Fruit fly (Drosophila melanogaster) whole organism, embryonic: ENCODE measurements around the gene APC4.
A peak's percentile ranks its signal among the peaks of the same experiment; 100 is the strongest.

Experiments used
- Asciz ChIP-seq: fragments of 200-800 bp; sonication (Bioruptor generic); optimal IDR thresholded peaks from 2 replicates; lab custom pipeline; 2017; ENCODE audit warnings: missing biosample characterization, mild to moderate bottlenecking, missing genetic modification characterization, missing genetic modification reagents
- Atf-2 ChIP-seq: fragments of 200-800 bp; sonication (Bioruptor generic); optimal IDR thresholded peaks from 2 replicates; lab custom pipeline; 2016; ENCODE audit warnings: missing biosample characterization, missing genetic modification characterization
- Bdp1 ChIP-seq: fragments of 200-800 bp; sonication (Bioruptor generic); optimal IDR thresholded peaks from 3 replicates; lab custom pipeline; 2016; ENCODE audit warnings: missing biosample characterization, missing genetic modification characterization
- CG10654 ChIP-seq: fragments of 200-800 bp; sonication (Bioruptor generic); optimal IDR thresholded peaks from 2 replicates; lab custom pipeline; 2016; ENCODE audit warnings: missing biosample characterization, missing genetic modification characterization
- CG10979 ChIP-seq: fragments of 200-800 bp; sonication (Bioruptor generic); optimal IDR thresholded peaks from 2 replicates; lab custom pipeline; 2018; ENCODE audit warnings: missing biosample characterization, mild to moderate bottlenecking, missing genetic modification characterization, moderate library complexity
- CG11085 ChIP-seq: fragments of 200-800 bp; sonication (Bioruptor generic); IDR thresholded peaks from 2 replicates; pipeline ENCODE4 v1.3.6; 2022; ENCODE audit warnings: missing biosample characterization, missing genetic modification characterization
- CG11456 ChIP-seq: fragments of 200-800 bp; sonication (Bioruptor generic); IDR thresholded peaks from 3 replicates; pipeline ENCODE4 v1.3.6; 2022; ENCODE audit warnings: missing biosample characterization, missing genetic modification characterization
- CG1233 ChIP-seq: fragments of 200-800 bp; sonication (Bioruptor generic); optimal IDR thresholded peaks from 4 replicates; lab custom pipeline; 2018; ENCODE audit warnings: missing biosample characterization, mild to moderate bottlenecking, missing genetic modification characterization
- CG12659 ChIP-seq: fragments of 200-800 bp; sonication (Bioruptor generic); optimal IDR thresholded peaks from 3 replicates; lab custom pipeline; 2017; ENCODE audit warnings: mild to moderate bottlenecking, missing biosample characterization, missing genetic modification reagents, missing genetic modification characterization
- CG2712 ChIP-seq: fragments of 200-800 bp; optimal IDR thresholded peaks from 3 replicates; lab custom pipeline; 2019; ENCODE audit warnings: missing biosample characterization, mild to moderate bottlenecking, missing genetic modification characterization, moderate library complexity
- CG30403 ChIP-seq: fragments of 200-800 bp; sonication (Bioruptor generic); optimal IDR thresholded peaks from 3 replicates; lab custom pipeline; 2016; ENCODE audit warnings: missing biosample characterization, missing genetic modification characterization
- CG31365 ChIP-seq: fragments of 200-800 bp; sonication (Bioruptor generic); optimal IDR thresholded peaks from 2 replicates; lab custom pipeline; 2018; ENCODE audit warnings: missing biosample characterization, mild to moderate bottlenecking, missing genetic modification characterization
- CG32532 ChIP-seq: fragments of 200-800 bp; sonication (Bioruptor generic); IDR thresholded peaks from 2 replicates; pipeline ENCODE4 v1.3.6; 2022; ENCODE audit warnings: missing biosample characterization, missing genetic modification characterization
- CG34224 ChIP-seq: fragments of 200-800 bp; sonication (Bioruptor generic); IDR thresholded peaks from 3 replicates; pipeline ENCODE4 v1.3.6; 2022; ENCODE audit warnings: missing biosample characterization, missing genetic modification characterization; ENCODE audit not compliant: partially characterized antibody
- CG4328 ChIP-seq: fragments of 200-800 bp; sonication (Bioruptor generic); optimal IDR thresholded peaks from 3 replicates; lab custom pipeline; 2017; ENCODE audit warnings: missing biosample characterization, missing genetic modification reagents, missing genetic modification characterization
- CG4424 ChIP-seq: fragments of 200-800 bp; sonication (Bioruptor generic); optimal IDR thresholded peaks from 3 replicates; lab custom pipeline; 2016; ENCODE audit warnings: missing biosample characterization, missing genetic modification characterization
- CG4820 ChIP-seq: fragments of 200-800 bp; sonication (Bioruptor generic); optimal IDR thresholded peaks from 3 replicates; lab custom pipeline; 2016; ENCODE audit warnings: missing biosample characterization, missing genetic modification characterization
- CG6254 ChIP-seq: fragments of 200-800 bp; sonication (Bioruptor generic); optimal IDR thresholded peaks from 3 replicates; lab custom pipeline; 2017; ENCODE audit warnings: mild to moderate bottlenecking, missing biosample characterization, missing genetic modification reagents, missing genetic modification characterization
- CG6791 ChIP-seq: fragments of 200-800 bp; sonication (Bioruptor generic); IDR thresholded peaks from 3 replicates; pipeline ENCODE4 v1.3.6; 2022; ENCODE audit warnings: missing biosample characterization, missing genetic modification characterization; ENCODE audit not compliant: partially characterized antibody
- CG9876 ChIP-seq: fragments of 200-800 bp; sonication (Bioruptor generic); optimal IDR thresholded peaks from 2 replicates; lab custom pipeline; 2016; ENCODE audit warnings: missing biosample characterization, missing genetic modification characterization
- Dbx ChIP-seq: fragments of 200-800 bp; sonication (Bioruptor generic); IDR thresholded peaks from 3 replicates; pipeline ENCODE4 v1.3.6; 2022; ENCODE audit warnings: missing biosample characterization, missing genetic modification characterization
- Dip3 ChIP-seq: fragments of 200-800 bp; sonication (Bioruptor generic); optimal IDR thresholded peaks from 3 replicates; lab custom pipeline; 2016; ENCODE audit warnings: missing biosample characterization, missing genetic modification characterization
- Dll ChIP-seq: fragments of 200-800 bp; sonication (Bioruptor generic); IDR thresholded peaks from 4 replicates; pipeline ENCODE4 v1.3.6; 2022; ENCODE audit warnings: missing biosample characterization, missing genetic modification characterization; ENCODE audit not compliant: partially characterized antibody
- Ets97D ChIP-seq: fragments of 200-800 bp; sonication (Bioruptor generic); optimal IDR thresholded peaks from 3 replicates; lab custom pipeline; 2016; ENCODE audit warnings: missing biosample characterization, missing genetic modification characterization
- GATAe ChIP-seq: fragments of 200-800 bp; sonication (Bioruptor generic); conservative IDR thresholded peaks from 2 replicates; pipeline ENCODE4 v1.3.6; 2022; ENCODE audit warnings: missing biosample characterization, missing genetic modification characterization
- HLHmδ ChIP-seq: fragments of 200-800 bp; sonication (Bioruptor generic); optimal IDR thresholded peaks from 2 replicates; lab custom pipeline; 2018; ENCODE audit warnings: missing biosample characterization, mild to moderate bottlenecking, missing genetic modification characterization, moderate library complexity
- HmgD ChIP-seq: fragments of 200-800 bp; sonication (Bioruptor generic); optimal IDR thresholded peaks from 3 replicates; lab custom pipeline; 2016; ENCODE audit warnings: missing biosample characterization, missing genetic modification characterization
- HmgZ ChIP-seq: fragments of 200-800 bp; sonication (Bioruptor generic); optimal IDR thresholded peaks from 2 replicates; lab custom pipeline; 2018; ENCODE audit warnings: missing biosample characterization, mild to moderate bottlenecking, missing genetic modification characterization
- Hmr ChIP-seq: fragments of 200-800 bp; sonication (Bioruptor generic); optimal IDR thresholded peaks from 3 replicates; lab custom pipeline; 2017; ENCODE audit warnings: mild to moderate bottlenecking, missing biosample characterization, missing genetic modification reagents, missing genetic modification characterization
- Hr39 ChIP-seq: fragments of >200 bp; optimal IDR thresholded peaks from 2 replicates; lab custom pipeline; 2017
- Lim3 ChIP-seq: fragments of 200-800 bp; sonication (Bioruptor generic); IDR thresholded peaks from 2 replicates; pipeline ENCODE4 v1.3.6; 2022; ENCODE audit warnings: missing biosample characterization, missing genetic modification characterization
- MBD-R2 ChIP-seq: fragments of 200-800 bp; sonication (Bioruptor generic); IDR thresholded peaks from 2 replicates; pipeline ENCODE4 v1.3.6; 2022; ENCODE audit warnings: missing biosample characterization, missing genetic modification characterization
- Myb ChIP-seq: fragments of 200-800 bp; sonication (Bioruptor generic); optimal IDR thresholded peaks from 2 replicates; lab custom pipeline; 2016; ENCODE audit warnings: missing biosample characterization, missing genetic modification characterization
- NfI ChIP-seq: fragments of 200-800 bp; sonication (Bioruptor generic); optimal IDR thresholded peaks from 3 replicates; lab custom pipeline; 2018; ENCODE audit warnings: missing biosample characterization, mild to moderate bottlenecking, missing genetic modification characterization, moderate library complexity
- Sry-δ ChIP-seq: fragments of 200-800 bp; sonication (Bioruptor generic); optimal IDR thresholded peaks from 2 replicates; lab custom pipeline; 2016; ENCODE audit warnings: missing biosample characterization, missing genetic modification characterization
- TFAM ChIP-seq: fragments of 200-800 bp; sonication (Bioruptor generic); optimal IDR thresholded peaks from 2 replicates; lab custom pipeline; 2017; ENCODE audit warnings: missing biosample characterization, missing genetic modification characterization, inconsistent platforms
- Taf1 ChIP-seq: fragments of 200-800 bp; sonication (Bioruptor generic); IDR thresholded peaks from 2 replicates; pipeline ENCODE4 v1.3.6; 2022; ENCODE audit warnings: missing biosample characterization, missing genetic modification characterization
- Xbp1 ChIP-seq: fragments of 200-800 bp; sonication (Bioruptor generic); optimal IDR thresholded peaks from 3 replicates; lab custom pipeline; 2016; ENCODE audit warnings: missing biosample characterization, mild to moderate bottlenecking, missing genetic modification characterization
- YL-1 ChIP-seq: fragments of 200-800 bp; sonication (Bioruptor generic); optimal IDR thresholded peaks from 3 replicates; lab custom pipeline; 2017; ENCODE audit warnings: missing biosample characterization, mild to moderate bottlenecking, missing genetic modification characterization
- bab2 ChIP-seq: fragments of 200-800 bp; sonication (Bioruptor generic); optimal IDR thresholded peaks from 2 replicates; lab custom pipeline; 2016; ENCODE audit warnings: missing biosample characterization, missing genetic modification characterization
- bbx ChIP-seq: fragments of 200-800 bp; sonication (Bioruptor generic); IDR thresholded peaks from 2 replicates; pipeline ENCODE4 v1.3.6; 2022; ENCODE audit warnings: missing biosample characterization, missing genetic modification characterization; ENCODE audit not compliant: partially characterized antibody
- bcd ChIP-seq: fragments of 200-800 bp; sonication (Bioruptor generic); optimal IDR thresholded peaks from 2 replicates; lab custom pipeline; 2017; ENCODE audit warnings: missing biosample characterization, mild to moderate bottlenecking, missing genetic modification characterization
- da ChIP-seq: fragments of 200-800 bp; sonication (Bioruptor generic); optimal IDR thresholded peaks from 2 replicates; lab custom pipeline; 2016; ENCODE audit warnings: missing biosample characterization, missing genetic modification characterization
- ftz-f1 ChIP-seq: fragments of 200-800 bp; sonication (Bioruptor generic); optimal IDR thresholded peaks from 2 replicates; lab custom pipeline; 2016; ENCODE audit warnings: missing biosample characterization, missing genetic modification characterization
- maf-S ChIP-seq: fragments of 200-800 bp; sonication (Bioruptor generic); optimal IDR thresholded peaks from 2 replicates; lab custom pipeline; 2016; ENCODE audit warnings: missing biosample characterization, missing genetic modification characterization
- oc ChIP-seq: fragments of 200-800 bp; sonication (Bioruptor generic); optimal IDR thresholded peaks from 2 replicates; lab custom pipeline; 2018; ENCODE audit warnings: missing biosample characterization, mild to moderate bottlenecking, missing genetic modification characterization, moderate library complexity
- onecut ChIP-seq: fragments of 200-800 bp; sonication (Bioruptor generic); IDR thresholded peaks from 2 replicates; pipeline ENCODE4 v1.3.6; 2022; ENCODE audit warnings: missing biosample characterization, missing genetic modification characterization
- pnt ChIP-seq: fragments of 200-800 bp; sonication (Bioruptor generic); optimal IDR thresholded peaks from 3 replicates; lab custom pipeline; 2016; ENCODE audit warnings: missing biosample characterization, missing genetic modification characterization
- ranshi ChIP-seq: fragments of 200-800 bp; sonication (Bioruptor generic); IDR thresholded peaks from 2 replicates; pipeline ENCODE4 v1.3.6; 2022; ENCODE audit warnings: missing biosample characterization, missing genetic modification characterization
- seq ChIP-seq: fragments of 200-800 bp; sonication (Bioruptor generic); IDR thresholded peaks from 2 replicates; pipeline ENCODE4 v1.3.6; 2022; ENCODE audit warnings: missing biosample characterization, missing genetic modification characterization

APC4 gene

DNA sequence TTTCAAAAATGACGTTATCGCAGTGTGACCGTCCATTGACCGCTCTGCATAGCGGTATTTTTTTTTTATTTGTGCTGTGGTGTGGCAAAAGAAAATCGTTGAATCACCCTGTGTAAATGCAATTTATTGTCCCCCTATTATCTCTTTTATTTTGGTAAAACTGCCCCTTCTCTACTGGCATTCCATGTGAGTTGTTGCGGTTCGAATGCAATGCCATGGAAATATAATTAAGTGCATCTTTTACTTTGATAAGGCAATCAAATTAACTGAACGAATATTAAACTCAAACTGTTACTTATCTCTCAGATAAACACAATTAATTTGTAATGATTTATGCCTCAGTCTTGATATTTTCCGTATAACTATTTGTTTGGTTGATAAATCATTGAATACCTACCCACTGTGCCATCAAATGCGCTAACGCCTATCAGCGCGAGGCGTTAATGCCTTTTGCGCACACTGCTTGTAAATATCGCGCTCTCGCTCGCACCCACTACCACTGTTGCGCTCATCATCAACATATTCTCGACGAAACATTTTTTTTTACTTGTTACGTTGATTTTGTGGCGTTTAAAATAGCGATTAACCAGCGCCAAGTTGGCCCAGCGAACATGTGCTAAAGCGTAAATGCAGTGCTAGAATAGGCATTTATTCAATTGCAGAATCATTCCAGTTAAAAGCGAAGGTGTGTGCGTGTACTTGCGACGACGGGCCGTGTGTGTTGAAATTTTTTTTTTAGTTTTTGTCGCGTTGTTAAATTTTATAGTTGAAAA is 26.5 kb downstream of the APC4 start (continued):
- TF ChIP-seq HLHmδ (GFP tag; lab: Kevin White, UChicago) (no peak), Dll (GFP tag; lab: Robert Waterston, UW) (0 out of 4 replicates have a peak, but pooled peaks have one; percentile 28), ranshi (peak; percentile 4; the same call in 1 of the 2 replicates), CG4328 (GFP tag; lab: Kevin White, UChicago) (no peak), Hmr (GFP tag; lab: Kevin White, UChicago) (peak; percentile 39), onecut (GFP tag; lab: Robert Waterston, UW) (no peak), Atf-2 (GFP tag; lab: Kevin White, UChicago) (peak; percentile 28), TFAM (no peak), Dbx (GFP tag; lab: Robert Waterston, UW) (no peak), Xbp1 (GFP tag; lab: Kevin White, UChicago) (peak; percentile 61), CG34224 (GFP tag; lab: Robert Waterston, UW) (no peak), Lim3 (GFP tag; lab: Robert Waterston, UW) (no peak), Hr39 (no peak), NfI (GFP tag; lab: Kevin White, UChicago) (peak; percentile 45), maf-S (GFP tag; lab: Kevin White, UChicago) (peak; percentile 52), CG4424 (GFP tag; lab: Kevin White, UChicago) (peak; percentile 66), bab2 (GFP tag; lab: Kevin White, UChicago) (peak; percentile 52), CG11456 (GFP tag; lab: Robert Waterston, UW) (no peak), CG1233 (GFP tag; lab: Kevin White, UChicago) (peak; percentile 31), CG31365 (tag; lab: Kevin White, UChicago) (peak; percentile 65), pnt (GFP tag; lab: Kevin White, UChicago) (peak; percentile 25), CG32532 (GFP tag; lab: Robert Waterston, UW) (peak; percentile 40; the same call in 1 of the 2 replicates), Asciz (GFP tag; lab: Kevin White, UChicago) (peak; percentile 43), YL-1 (peak; percentile 32), CG9876 (GFP tag; lab: Kevin White, UChicago) (no peak), GATAe (GFP tag; lab: Robert Waterston, UW) (no peak), CG11085 (0 out of 2 replicates have a peak, but pooled peaks have one; percentile 13), Bdp1 (GFP tag; lab: Kevin White, UChicago) (no peak), Taf1 (no peak; the same call in 1 of the 2 replicates), CG2712 (tag; lab: Kevin White, UChicago) (peak; percentile 62), CG10979 (peak; percentile 44), Sry-δ (peak; percentile 38), bbx (GFP tag; lab: Robert Waterston, UW) (0 out of 2 replicates have a peak, but pooled peaks have one; percentile 7), Dip3 (GFP tag; lab: Kevin White, UChicago) (peak; percentile 61), MBD-R2 (GFP tag; lab: Robert Waterston, UW) (peak; percentile 36; the same call in 1 of the 2 replicates), CG30403 (GFP tag; lab: Kevin White, UChicago) (peak; percentile 72), oc (tag; lab: Kevin White, UChicago) (no peak), seq (GFP tag; lab: Robert Waterston, UW) (no peak), da (GFP tag; lab: Kevin White, UChicago) (no peak), CG6791 (GFP tag; lab: Robert Waterston, UW) (no peak), Ets97D (GFP tag; lab: Kevin White, UChicago) (peak; percentile 6), CG4820 (GFP tag; lab: Kevin White, UChicago) (no peak), HmgZ (peak; percentile 36), CG10654 (GFP tag; lab: Kevin White, UChicago) (peak; percentile 19), ftz-f1 (GFP tag; lab: Kevin White, UChicago) (no peak), HmgD (GFP tag; lab: Kevin White, UChicago) (peak; percentile 52), CG6254 (GFP tag; lab: Kevin White, UChicago) (peak; percentile 98), CG12659 (GFP tag; lab: Kevin White, UChicago) (peak; percentile 68), Myb (GFP tag; lab: Kevin White, UChicago) (peak; percentile 87), bcd (GFP tag; lab: Kevin White, UChicago) (peak; percentile 55)
